Fruit fly (Drosophila melanogaster) whole organism, embryonic: ENCODE measurements around the gene CG1703.
A peak's percentile ranks its signal among the peaks of the same experiment; 100 is the strongest.

Experiments used
- Ada2b ChIP-seq: fragments of 200-800 bp; sonication (Bioruptor generic); IDR thresholded peaks from 2 replicates; pipeline ENCODE4 v1.3.6; 2022; ENCODE audit warnings: missing biosample characterization, missing genetic modification characterization
- BEAF-32 ChIP-seq: fragments of 200-800 bp; sonication (Bioruptor generic); optimal IDR thresholded peaks from 3 replicates; lab custom pipeline; 2017; ENCODE audit warnings: missing biosample characterization, missing genetic modification characterization, mild to moderate bottlenecking, moderate library complexity, missing genetic modification reagents
- Bgb ChIP-seq: fragments of 200-800 bp; sonication (Bioruptor generic); IDR thresholded peaks from 2 replicates; pipeline ENCODE4 v1.3.6; 2022; ENCODE audit warnings: missing biosample characterization, missing genetic modification characterization; ENCODE audit not compliant: partially characterized antibody
- CG12236 ChIP-seq: fragments of 200-800 bp; sonication (Bioruptor generic); optimal IDR thresholded peaks from 2 replicates; lab custom pipeline; 2016; ENCODE audit warnings: missing biosample characterization, missing genetic modification characterization
- CG12744 ChIP-seq: fragments of 200-800 bp; sonication (Bioruptor generic); optimal IDR thresholded peaks from 2 replicates; lab custom pipeline; 2016; ENCODE audit warnings: missing biosample characterization, missing genetic modification characterization
- CG12769 ChIP-seq: fragments of 200-800 bp; sonication (Bioruptor generic); optimal IDR thresholded peaks from 2 replicates; lab custom pipeline; 2019; ENCODE audit warnings: missing biosample characterization, mild to moderate bottlenecking, missing genetic modification characterization, moderate library complexity
- CG13775 ChIP-seq: fragments of 200-800 bp; sonication (Bioruptor generic); optimal IDR thresholded peaks from 3 replicates; lab custom pipeline; 2017; ENCODE audit warnings: missing biosample characterization, mild to moderate bottlenecking, missing genetic modification characterization
- CG14014 ChIP-seq: fragments of 200-800 bp; sonication (Bioruptor generic); IDR thresholded peaks from 2 replicates; pipeline ENCODE4 v1.3.6; 2022; ENCODE audit warnings: missing biosample characterization, missing genetic modification characterization
- CG15601 ChIP-seq: fragments of 200-800 bp; sonication (Bioruptor generic); optimal IDR thresholded peaks from 3 replicates; lab custom pipeline; 2019; ENCODE audit warnings: missing biosample characterization, mild to moderate bottlenecking, missing genetic modification characterization, moderate library complexity
- CG1603 ChIP-seq: fragments of 200-800 bp; sonication (Bioruptor generic); optimal IDR thresholded peaks from 2 replicates; lab custom pipeline; 2019; ENCODE audit warnings: missing biosample characterization, mild to moderate bottlenecking, missing genetic modification characterization, moderate library complexity
- CG16815 ChIP-seq: fragments of 200-800 bp; sonication (Bioruptor generic); optimal IDR thresholded peaks from 3 replicates; lab custom pipeline; 2017; ENCODE audit warnings: missing biosample characterization, mild to moderate bottlenecking, missing genetic modification characterization
- CG18599 ChIP-seq: fragments of 200-800 bp; sonication (Bioruptor generic); optimal IDR thresholded peaks from 3 replicates; lab custom pipeline; 2017; ENCODE audit warnings: missing biosample characterization, missing genetic modification characterization, mild to moderate bottlenecking, moderate library complexity, missing genetic modification reagents
- CG18619 ChIP-seq: fragments of 200-800 bp; sonication (Bioruptor generic); optimal IDR thresholded peaks from 3 replicates; lab custom pipeline; 2017; ENCODE audit warnings: missing biosample characterization, mild to moderate bottlenecking, missing genetic modification characterization
- CG2889 ChIP-seq: fragments of 200-800 bp; sonication (Bioruptor generic); IDR thresholded peaks from 3 replicates; pipeline ENCODE4 v1.3.6; 2022; ENCODE audit warnings: missing biosample characterization, missing genetic modification characterization
- CG31388 ChIP-seq: fragments of 200-800 bp; sonication (Bioruptor generic); optimal IDR thresholded peaks from 2 replicates; lab custom pipeline; 2016; ENCODE audit warnings: missing biosample characterization, missing genetic modification characterization
- CG3407 ChIP-seq: fragments of 200-800 bp; sonication (Bioruptor generic); optimal IDR thresholded peaks from 2 replicates; lab custom pipeline; 2018; ENCODE audit warnings: missing biosample characterization, mild to moderate bottlenecking, missing genetic modification characterization
- CG34224 ChIP-seq: fragments of 200-800 bp; sonication (Bioruptor generic); IDR thresholded peaks from 3 replicates; pipeline ENCODE4 v1.3.6; 2022; ENCODE audit warnings: missing biosample characterization, missing genetic modification characterization; ENCODE audit not compliant: partially characterized antibody
- CG4424 ChIP-seq: fragments of 200-800 bp; sonication (Bioruptor generic); optimal IDR thresholded peaks from 3 replicates; lab custom pipeline; 2016; ENCODE audit warnings: missing biosample characterization, missing genetic modification characterization
- CG6683 ChIP-seq: fragments of 200-800 bp; sonication (Bioruptor generic); optimal IDR thresholded peaks from 2 replicates; lab custom pipeline; 2017; ENCODE audit warnings: missing biosample characterization, mild to moderate bottlenecking, missing genetic modification characterization, missing genetic modification reagents
- CG6765 ChIP-seq: fragments of 200-800 bp; sonication (Bioruptor generic); optimal IDR thresholded peaks from 3 replicates; lab custom pipeline; 2017; ENCODE audit warnings: missing biosample characterization, mild to moderate bottlenecking, missing genetic modification characterization
- CG7271 ChIP-seq: fragments of 200-800 bp; sonication (Bioruptor generic); optimal IDR thresholded peaks from 2 replicates; lab custom pipeline; 2018; ENCODE audit warnings: missing biosample characterization, mild to moderate bottlenecking, missing genetic modification characterization, moderate library complexity
- CG7357 ChIP-seq: fragments of 200-800 bp; sonication (Bioruptor generic); IDR thresholded peaks from 3 replicates; pipeline ENCODE4 v1.3.6; 2022; ENCODE audit warnings: missing biosample characterization, missing genetic modification characterization
- CG7987 ChIP-seq: fragments of 200-800 bp; sonication (Bioruptor generic); optimal IDR thresholded peaks from 2 replicates; lab custom pipeline; 2018; ENCODE audit warnings: missing biosample characterization, mild to moderate bottlenecking, missing genetic modification characterization, moderate library complexity
- CG8388 ChIP-seq: fragments of 200-800 bp; sonication (Bioruptor generic); optimal IDR thresholded peaks from 2 replicates; lab custom pipeline; 2019; ENCODE audit warnings: missing biosample characterization, mild to moderate bottlenecking, missing genetic modification characterization, moderate library complexity
- Dek ChIP-seq: fragments of 200-800 bp; sonication (Bioruptor generic); optimal IDR thresholded peaks from 3 replicates; lab custom pipeline; 2019; ENCODE audit warnings: missing biosample characterization, mild to moderate bottlenecking, missing genetic modification characterization, moderate library complexity
- Dp ChIP-seq: fragments of 200-800 bp; sonication (Bioruptor generic); optimal IDR thresholded peaks from 2 replicates; lab custom pipeline; 2018; ENCODE audit warnings: missing biosample characterization, mild to moderate bottlenecking, missing genetic modification characterization, moderate library complexity
- GATAe ChIP-seq: fragments of 200-800 bp; sonication (Bioruptor generic); conservative IDR thresholded peaks from 2 replicates; pipeline ENCODE4 v1.3.6; 2022; ENCODE audit warnings: missing biosample characterization, missing genetic modification characterization
- MBD-R2 ChIP-seq: fragments of 200-800 bp; sonication (Bioruptor generic); IDR thresholded peaks from 2 replicates; pipeline ENCODE4 v1.3.6; 2022; ENCODE audit warnings: missing biosample characterization, missing genetic modification characterization
- Trl ChIP-seq, 3 experiments: fragments of >200 bp in 2 of 3; fragments of 200-800 bp in 1 of 3; sonication (Bioruptor generic) in 1 of 3; optimal IDR thresholded peaks; 2 replicates in 1 of 3; 3 replicates in 2 of 3; lab custom pipeline; 2016 to 2017; ENCODE audit warnings: missing biosample characterization in 1 of 3, missing genetic modification characterization in 1 of 3
- abd-A ChIP-seq: fragments of 200-800 bp; sonication (Bioruptor generic); optimal IDR thresholded peaks from 3 replicates; lab custom pipeline; 2019; ENCODE audit warnings: missing biosample characterization, mild to moderate bottlenecking, missing genetic modification characterization, moderate library complexity
- ac ChIP-seq: fragments of 200-800 bp; sonication (Bioruptor generic); optimal IDR thresholded peaks from 3 replicates; lab custom pipeline; 2017; ENCODE audit warnings: missing biosample characterization, mild to moderate bottlenecking, missing genetic modification characterization
- ase ChIP-seq: fragments of 200-800 bp; sonication (Bioruptor generic); IDR thresholded peaks from 3 replicates; pipeline ENCODE4 v1.3.6; 2022; ENCODE audit warnings: missing biosample characterization, missing genetic modification characterization
- ato ChIP-seq: fragments of 200-800 bp; sonication (Bioruptor generic); IDR thresholded peaks from 2 replicates; pipeline ENCODE4 v1.3.6; 2022; ENCODE audit warnings: missing biosample characterization, missing genetic modification characterization; ENCODE audit not compliant: partially characterized antibody
- bab2 ChIP-seq: fragments of 200-800 bp; sonication (Bioruptor generic); optimal IDR thresholded peaks from 2 replicates; lab custom pipeline; 2016; ENCODE audit warnings: missing biosample characterization, missing genetic modification characterization
- cad ChIP-seq: fragments of >200 bp; optimal IDR thresholded peaks from 2 replicates; lab custom pipeline; 2017; ENCODE audit warnings: missing biosample characterization, missing genetic modification characterization
- croc ChIP-seq: fragments of 200-800 bp; sonication (Bioruptor generic); conservative IDR thresholded peaks from 3 replicates; pipeline ENCODE4 v1.3.6; 2022; ENCODE audit warnings: missing biosample characterization, missing genetic modification characterization
- en ChIP-seq: fragments of 200-800 bp; sonication (Bioruptor generic); optimal IDR thresholded peaks from 2 replicates; lab custom pipeline; 2016; ENCODE audit warnings: missing biosample characterization, missing genetic modification characterization
- eve ChIP-seq, 2 experiments: fragments of >200 bp; optimal IDR thresholded peaks; 2 replicates each; lab custom pipeline; 2017; ENCODE audit warnings: missing biosample characterization in 2 of 2, missing genetic modification characterization in 2 of 2
- ewg ChIP-seq: fragments of 200-800 bp; sonication (Bioruptor generic); optimal IDR thresholded peaks from 3 replicates; lab custom pipeline; 2017; ENCODE audit warnings: mild to moderate bottlenecking, missing biosample characterization, missing genetic modification reagents, missing genetic modification characterization
- fd96Cb ChIP-seq: fragments of 200-800 bp; sonication (Bioruptor generic); optimal IDR thresholded peaks from 2 replicates; lab custom pipeline; 2018; ENCODE audit warnings: missing biosample characterization, mild to moderate bottlenecking, missing genetic modification characterization, moderate library complexity
- gfzf ChIP-seq: fragments of 200-800 bp; sonication (Bioruptor generic); optimal IDR thresholded peaks from 2 replicates; lab custom pipeline; 2016; ENCODE audit warnings: missing biosample characterization, mild to moderate bottlenecking, missing genetic modification characterization, moderate library complexity
- grau ChIP-seq: fragments of 200-800 bp; optimal IDR thresholded peaks from 3 replicates; lab custom pipeline; 2019; ENCODE audit warnings: missing biosample characterization, mild to moderate bottlenecking, missing genetic modification characterization, moderate library complexity
- gt ChIP-seq: fragments of 200-800 bp; sonication (Bioruptor generic); IDR thresholded peaks from 2 replicates; pipeline ENCODE4 v1.3.6; 2022; ENCODE audit warnings: missing biosample characterization, missing genetic modification characterization
- insv ChIP-seq, 2 experiments: fragments of 200-800 bp; sonication (Bioruptor generic); optimal IDR thresholded peaks; 3 replicates each; lab custom pipeline; 2016 to 2018; ENCODE audit warnings: missing biosample characterization in 2 of 2, missing genetic modification characterization in 2 of 2
- luna ChIP-seq: fragments of 200-800 bp; sonication (Bioruptor generic); optimal IDR thresholded peaks from 2 replicates; lab custom pipeline; 2016; ENCODE audit warnings: missing biosample characterization, missing genetic modification characterization
- phol ChIP-seq: fragments of 200-800 bp; sonication (Bioruptor generic); optimal IDR thresholded peaks from 3 replicates; lab custom pipeline; 2018; ENCODE audit warnings: missing biosample characterization, mild to moderate bottlenecking, missing genetic modification characterization, moderate library complexity
- pzg ChIP-seq: fragments of 200-800 bp; sonication (Bioruptor generic); optimal IDR thresholded peaks from 3 replicates; lab custom pipeline; 2018; ENCODE audit warnings: missing biosample characterization, mild to moderate bottlenecking, missing genetic modification characterization, moderate library complexity
- slp2 ChIP-seq: fragments of 200-800 bp; sonication (Bioruptor generic); optimal IDR thresholded peaks from 2 replicates; lab custom pipeline; 2016; ENCODE audit warnings: missing biosample characterization, missing genetic modification characterization
- tll ChIP-seq, 2 experiments: fragments of 200-800 bp in 1 of 2; fragments of >200 bp in 1 of 2; sonication (Bioruptor generic) in 1 of 2; optimal IDR thresholded peaks; 2 replicates each; lab custom pipeline; 2017 to 2019; ENCODE audit warnings: missing biosample characterization in 2 of 2, missing genetic modification characterization in 2 of 2, mild to moderate bottlenecking in 1 of 2, moderate library complexity in 1 of 2
- vfl ChIP-seq: fragments of 200-800 bp; sonication (Bioruptor generic); optimal IDR thresholded peaks from 2 replicates; lab custom pipeline; 2016; ENCODE audit warnings: missing biosample characterization, missing genetic modification characterization

The CG1703 gene

dm6 chrX:11578841-11579240 is 32.9 kb upstream of the CG1703 start (continued):
- TF ChIP-seq CG4424: no peak
- TF ChIP-seq CG8388 (GFP tag; lab: Kevin White, UChicago): no peak
- no peak for TF ChIP-seq en
- no peak for TF ChIP-seq bab2 (GFP tag; lab: Kevin White, UChicago)
- no peak for TF ChIP-seq ase
- TF ChIP-seq CG18619 (GFP tag; lab: Kevin White, UChicago): no peak
- no peak for TF ChIP-seq vfl
- peak; percentile 54; the same call in 1 of the 2 replicates for TF ChIP-seq ato
- TF ChIP-seq BEAF-32 (GFP tag; lab: Kevin White, UChicago): peak; percentile 44
- no peak for TF ChIP-seq CG2889 (GFP tag; lab: Robert Waterston, UW)
- TF ChIP-seq Ada2b (GFP tag; lab: Robert Waterston, UW): no peak
- peak; percentile 32 for TF ChIP-seq CG15601 (tag; lab: Kevin White, UChicago)
- TF ChIP-seq cad: no peak
- TF ChIP-seq pzg (GFP tag; lab: Kevin White, UChicago): peak; percentile 75
- TF ChIP-seq tll (GFP tag; optimal IDR thresholded peaks at IDR 0.05; lab: Kevin White, UChicago): no peak
- TF ChIP-seq GATAe: no peak
- TF ChIP-seq CG16815: no peak
- TF ChIP-seq slp2 (GFP tag; lab: Kevin White, UChicago): no peak
- no peak for TF ChIP-seq CG31388 (GFP tag; lab: Kevin White, UChicago)
- TF ChIP-seq CG3407: no peak
- TF ChIP-seq CG13775 (GFP tag; lab: Kevin White, UChicago): no peak
- TF ChIP-seq abd-A (tag; lab: Kevin White, UChicago): no peak
- TF ChIP-seq fd96Cb (tag; lab: Kevin White, UChicago): no peak
- TF ChIP-seq Dek (tag; lab: Kevin White, UChicago): no peak
- TF ChIP-seq ewg: no peak
- peak; percentile 5 for TF ChIP-seq grau (tag; lab: Kevin White, UChicago)
- TF ChIP-seq insv (GFP tag; optimal IDR thresholded peaks at IDR 0.05; lab: Kevin White, UChicago): no peak
- no peak for TF ChIP-seq CG18599 (GFP tag; lab: Kevin White, UChicago)
- no peak; the same call in 1 of the 2 replicates for TF ChIP-seq Bgb (GFP tag; lab: Robert Waterston, UW)
- TF ChIP-seq Trl (optimal IDR thresholded peaks at IDR 0.05; lab: Kevin White, UChicago): no peak
- no peak for TF ChIP-seq Trl (GFP tag; optimal IDR thresholded peaks at IDR 0.05; lab: Kevin White, UChicago)
- no peak for TF ChIP-seq CG7987 (GFP tag; lab: Kevin White, UChicago)
- TF ChIP-seq CG12744 (GFP tag; lab: Kevin White, UChicago): no peak
- peak; percentile 21; the same call in 1 of the 2 replicates for TF ChIP-seq MBD-R2 (GFP tag; lab: Robert Waterston, UW)
- TF ChIP-seq eve (GFP tag; optimal IDR thresholded peaks at IDR 0.05; lab: Kevin White, UChicago): no peak
- TF ChIP-seq CG12236 (GFP tag; lab: Kevin White, UChicago): no peak
- TF ChIP-seq gfzf (GFP tag; lab: Kevin White, UChicago): peak; percentile 89
- peak; percentile 43 for TF ChIP-seq Dp (GFP tag; lab: Kevin White, UChicago)
- no peak for TF ChIP-seq luna (GFP tag; lab: Kevin White, UChicago)
- no peak for TF ChIP-seq ac (GFP tag; lab: Kevin White, UChicago)
- TF ChIP-seq CG6683: no peak
- no peak for TF ChIP-seq CG6765 (GFP tag; lab: Kevin White, UChicago)
- peak; percentile 63 for TF ChIP-seq CG34224 (GFP tag; lab: Robert Waterston, UW)
- TF ChIP-seq CG14014 (GFP tag; lab: Robert Waterston, UW): no peak
- TF ChIP-seq CG7357 (GFP tag; lab: Robert Waterston, UW): no peak
- peak; percentile 13 for TF ChIP-seq phol (tag; lab: Kevin White, UChicago)
- TF ChIP-seq CG7271 (tag; lab: Kevin White, UChicago): no peak
- no peak for TF ChIP-seq croc (GFP tag; lab: Robert Waterston, UW)
- peak; percentile 65 for TF ChIP-seq CG1603 (tag; lab: Kevin White, UChicago)
- TF ChIP-seq CG12769 (tag; lab: Kevin White, UChicago): no peak
- no peak for TF ChIP-seq gt (GFP tag; lab: Robert Waterston, UW)
